Worm (Caenorhabditis elegans): ENCODE data around the gene Y32F6B.1.

The Y32F6B.1 gene

DNA sequence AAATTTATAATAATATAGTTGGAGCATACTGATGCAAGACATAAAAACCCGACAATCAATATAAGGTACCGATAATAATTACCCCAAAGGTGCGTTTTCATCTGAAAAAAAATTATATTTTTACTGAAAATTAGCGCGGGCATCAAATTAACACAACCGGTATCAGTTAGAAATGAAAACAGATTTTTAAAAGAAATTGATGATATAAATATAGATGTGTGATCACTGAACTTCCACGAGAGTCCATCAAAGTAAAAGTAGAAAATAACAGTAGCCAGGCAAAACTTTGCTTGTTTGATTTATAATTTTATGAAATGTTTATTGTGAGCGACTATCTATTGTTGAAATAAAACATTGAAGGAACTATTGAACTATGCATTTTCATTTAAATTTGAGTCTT is 16.8 kb upstream of the Y32F6B.1 start, which contains the start of gene C35A5.3:
C35A5.3 (minus strand) TSS at position 101 of the 400 bp plus-strand sequence.
- TF ChIP-seq elt-2 (tag; optimal IDR thresholded peaks at IDR 0.05) = no peak
- TF ChIP-seq ceh-34 (tag; optimal IDR thresholded peaks at IDR 0.05) = no peak
- no peak for TF ChIP-seq gmeb-2 (tag; optimal IDR thresholded peaks at IDR 0.05)
- no peak for TF ChIP-seq ceh-30 (tag; optimal IDR thresholded peaks at IDR 0.05)
- no peak for TF ChIP-seq nhr-232 (tag; optimal IDR thresholded peaks at IDR 0.05)
- TF ChIP-seq madf-2 (tag; optimal IDR thresholded peaks at IDR 0.05) = no peak
- TF ChIP-seq sox-4 (tag; optimal IDR thresholded peaks at IDR 0.05) = no peak
- no peak for TF ChIP-seq ceh-2 (tag; optimal IDR thresholded peaks at IDR 0.05)
- no peak for TF ChIP-seq fkh-10 (GFP tag; optimal IDR thresholded peaks at IDR 0.05)
- no peak for TF ChIP-seq dve-1 (tag; optimal IDR thresholded peaks at IDR 0.05)
- no peak for TF ChIP-seq K02D7.2 (tag; optimal IDR thresholded peaks at IDR 0.05)

DNA sequence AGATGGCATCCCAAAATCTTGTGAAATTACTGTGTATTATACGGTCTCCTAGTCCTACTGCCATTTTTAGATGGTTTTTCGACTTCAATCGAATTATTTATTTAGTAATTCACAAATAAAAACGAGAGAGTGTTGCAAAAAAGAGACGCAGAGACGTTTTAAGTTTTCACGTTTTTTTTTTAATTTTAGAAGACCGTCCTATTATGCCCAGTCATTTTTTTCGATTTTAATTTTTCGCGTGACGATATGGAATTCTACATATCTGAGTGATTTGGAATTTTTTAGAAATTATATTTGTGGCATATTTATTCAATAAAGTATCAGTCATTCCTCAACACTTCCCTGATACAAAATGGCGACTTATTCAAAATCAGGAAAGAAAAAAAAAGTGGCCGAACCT is 12.2 kb upstream of the Y32F6B.1 start, which contains the start of gene C35A5.4:
C35A5.4 (plus strand) TSS at position 301 of the 400 bp plus-strand sequence.
- TF ChIP-seq ceh-2 (tag; optimal IDR thresholded peaks at IDR 0.05) (no peak), sox-2 (GFP tag; IDR thresholded peaks at IDR 0.05) (no peak), fkh-6 (tag; optimal IDR thresholded peaks at IDR 0.05) (no peak), ceh-9 (tag; optimal IDR thresholded peaks at IDR 0.05) (no peak), lim-6 (tag; optimal IDR thresholded peaks at IDR 0.05) (no peak), pax-1 (tag; optimal IDR thresholded peaks at IDR 0.05) (no peak), hlh-8 (tag; optimal IDR thresholded peaks at IDR 0.05) (no peak), madf-2 (tag; optimal IDR thresholded peaks at IDR 0.05) (no peak), ref-2 (tag; optimal IDR thresholded peaks at IDR 0.05) (no peak)

DNA sequence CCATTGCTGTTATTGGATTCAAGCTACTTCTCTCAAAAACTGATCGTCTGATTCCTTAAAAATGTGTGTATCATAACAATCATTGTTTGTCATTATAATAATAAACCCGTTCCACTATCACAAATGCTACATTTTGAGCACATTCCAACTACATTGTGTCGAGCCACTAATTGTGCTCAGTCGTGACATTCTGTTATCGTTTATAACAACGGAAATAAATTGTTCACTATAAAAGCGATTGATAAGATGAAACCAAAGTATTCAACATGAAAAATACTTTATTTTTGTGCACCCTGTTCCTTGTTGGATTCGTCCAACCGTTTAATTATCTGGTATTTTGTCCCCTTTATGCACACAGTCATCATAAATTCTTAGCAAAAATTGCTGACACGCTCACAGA is 8.6 kb upstream of the Y32F6B.1 start, which contains the start of gene ugt-33:
ugt-33 (plus strand) TSS at position 260 of the 400 bp plus-strand sequence.
- no peak for TF ChIP-seq pha-4 (tag; optimal IDR thresholded peaks at IDR 0.05)
- no peak for TF ChIP-seq odd-2 (tag; optimal IDR thresholded peaks at IDR 0.05)
- no peak for TF ChIP-seq unc-55 (GFP tag; optimal IDR thresholded peaks at IDR 0.05)
- no peak for TF ChIP-seq ceh-45 (GFP tag; IDR thresholded peaks at IDR 0.05)
- no peak for TF ChIP-seq tbx-2 (tag; optimal IDR thresholded peaks at IDR 0.05)
- TF ChIP-seq lin-11 (tag; optimal IDR thresholded peaks at IDR 0.05) = no peak
- no peak for TF ChIP-seq ets-4 (tag; optimal IDR thresholded peaks at IDR 0.05)
- no peak for TF ChIP-seq unc-42 (tag; optimal IDR thresholded peaks at IDR 0.05)
- no peak for TF ChIP-seq sdc-2 (tag; optimal IDR thresholded peaks at IDR 0.05)
- no peak for TF ChIP-seq hlh-13 (GFP tag; optimal IDR thresholded peaks at IDR 0.05)
- no peak for TF ChIP-seq elt-4 (tag; optimal IDR thresholded peaks at IDR 0.05)
- no peak for TF ChIP-seq T23F11.4 (GFP tag; optimal IDR thresholded peaks at IDR 0.05)

DNA sequence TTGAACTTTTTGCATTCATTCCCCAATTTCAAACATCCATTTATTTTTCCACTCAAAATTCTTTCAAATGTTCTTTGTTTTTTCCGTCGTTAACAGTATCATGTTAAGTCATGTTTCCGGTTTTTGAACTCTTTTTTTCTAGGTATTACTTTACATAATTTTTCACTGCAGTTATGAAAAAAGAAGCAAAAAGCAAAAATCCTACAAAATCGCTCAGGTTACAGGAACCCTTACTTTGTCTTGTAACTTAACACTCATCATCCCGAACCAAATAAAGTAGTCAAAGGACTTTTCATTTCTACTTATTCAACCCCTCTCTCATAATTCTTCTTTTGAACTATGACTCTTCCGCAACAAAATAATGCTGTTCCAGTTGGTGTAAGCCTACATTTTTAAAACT is 6.9 kb upstream of the Y32F6B.1 start, which contains the start of gene aqp-5:
aqp-5 (plus strand) TSS at position 301 of the 400 bp plus-strand sequence.
- TF ChIP-seq sox-2 (GFP tag; IDR thresholded peaks at IDR 0.05) (no peak), che-1 (tag; optimal IDR thresholded peaks at IDR 0.05) (no peak), tbx-2 (tag; optimal IDR thresholded peaks at IDR 0.05) (no peak)

DNA sequence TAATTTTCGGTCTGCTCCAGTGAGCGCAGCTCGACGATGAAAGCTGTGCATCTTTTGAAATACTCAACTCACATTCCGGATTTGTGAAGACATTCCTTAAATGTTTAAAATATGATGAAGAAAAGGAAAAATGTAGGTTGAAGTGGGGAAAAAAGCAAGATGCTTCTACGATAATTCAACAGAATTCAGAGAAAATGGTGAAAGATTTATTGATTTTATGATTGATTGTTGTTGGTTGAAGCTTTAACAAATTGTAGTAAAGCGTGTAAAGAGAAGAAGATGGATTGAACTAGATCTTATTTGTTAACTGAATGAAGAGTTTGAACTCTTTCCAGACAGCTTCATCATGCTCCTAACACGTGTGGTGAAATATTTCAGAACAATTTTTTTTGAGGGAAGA is 5.5 kb upstream of the Y32F6B.1 start, which contains the start of gene ncx-5:
ncx-5 (minus strand) TSS at position 101 of the 400 bp plus-strand sequence.
- no peak for TF ChIP-seq pax-1 (tag; optimal IDR thresholded peaks at IDR 0.05)

DNA sequence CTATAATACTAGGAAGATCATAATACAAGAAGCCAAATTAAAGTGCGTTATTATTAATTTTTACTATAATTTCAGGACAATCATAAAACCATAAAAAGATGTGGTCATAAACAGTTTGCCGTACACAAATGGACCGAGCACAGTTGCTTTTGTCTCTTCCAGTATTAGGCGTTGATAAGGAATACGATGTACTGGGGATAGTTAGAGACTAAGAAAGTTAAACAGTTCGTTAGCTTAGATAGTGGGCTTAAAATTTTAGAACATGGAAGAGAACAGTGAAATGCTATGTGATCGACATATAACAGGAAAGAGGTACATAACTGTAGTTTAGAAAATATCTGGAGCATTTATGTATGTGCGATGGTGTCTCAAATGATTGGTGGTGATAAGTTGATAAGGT is 849 bp upstream of the Y32F6B.1 start:
- TF ChIP-seq elt-2 (tag; optimal IDR thresholded peaks at IDR 0.05) (peak; percentile 43), hlh-8 (tag; optimal IDR thresholded peaks at IDR 0.05) (no peak)

DNA sequence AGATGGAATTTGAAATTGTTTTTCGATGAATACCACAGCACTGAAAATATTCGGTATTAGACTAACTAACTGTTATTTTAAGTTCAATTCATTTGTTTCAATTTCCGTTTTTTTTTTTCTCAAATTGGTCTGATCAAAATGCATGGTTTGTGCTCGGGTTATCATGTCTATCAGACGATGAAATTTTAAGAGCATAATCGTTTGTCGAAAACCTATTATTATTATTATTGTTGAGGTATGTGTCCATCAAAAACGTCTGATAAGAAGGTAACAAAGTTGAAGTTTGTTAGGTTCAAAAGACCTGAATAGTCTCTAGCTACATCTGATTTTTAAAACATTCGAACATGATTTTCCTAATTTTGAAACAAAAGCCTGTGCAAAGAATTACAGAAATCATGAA is 545 bp downstream of the Y32F6B.1 start:
- TF ChIP-seq ceh-19 (GFP tag; optimal IDR thresholded peaks at IDR 0.05) (no peak), lin-11 (tag; optimal IDR thresholded peaks at IDR 0.05) (no peak), fkh-6 (tag; optimal IDR thresholded peaks at IDR 0.05) (no peak), T23F11.4 (GFP tag; optimal IDR thresholded peaks at IDR 0.05) (no peak), madf-2 (tag; optimal IDR thresholded peaks at IDR 0.05) (no peak), sox-4 (tag; optimal IDR thresholded peaks at IDR 0.05) (no peak), fax-1 (tag; optimal IDR thresholded peaks at IDR 0.05) (no peak), ttx-3 (tag; optimal IDR thresholded peaks at IDR 0.05) (no peak), fkh-10 (GFP tag; optimal IDR thresholded peaks at IDR 0.05) (no peak)

Data from whole organism, late embryonic.